Worm (Caenorhabditis elegans) whole organism, mixed stage, embryonic: ENCODE measurements around the gene C18H7.11.

ENCODE experiments used
- M03D4.4 ChIP-seq: sonication (generic microtip); optimal IDR thresholded peaks from 2 replicates; lab custom pipeline; 2017; ENCODE audit warnings: mild to moderate bottlenecking, missing genetic modification characterization, missing compliant biosample characterization
- mls-2 ChIP-seq: sonication (generic microtip); optimal IDR thresholded peaks from 2 replicates; lab custom pipeline; 2016; ENCODE audit warnings: mild to moderate bottlenecking, missing genetic modification characterization, moderate library complexity, missing compliant biosample characterization
- nhr-12 ChIP-seq: fragments of 150-350 bp; optimal IDR thresholded peaks from 2 replicates; lab custom pipeline; 2014; ENCODE audit warnings: missing biosample characterization, missing genetic modification characterization
- nhr-237 ChIP-seq: fragments of 150-350 bp; optimal IDR thresholded peaks from 2 replicates; lab custom pipeline; 2014; ENCODE audit warnings: missing biosample characterization, missing genetic modification characterization
- nhr-28 ChIP-seq: fragments of 150-350 bp; optimal IDR thresholded peaks from 2 replicates; lab custom pipeline; 2014; ENCODE audit warnings: missing biosample characterization, missing genetic modification characterization
- tbx-8 ChIP-seq: fragments of 200-800 bp; sonication (Bioruptor generic); optimal IDR thresholded peaks from 2 replicates; lab custom pipeline; 2018; ENCODE audit warnings: mild to moderate bottlenecking, missing genetic modification characterization, moderate library complexity, missing compliant biosample characterization
- unc-39 ChIP-seq: fragments of 150-350 bp; optimal IDR thresholded peaks from 2 replicates; lab custom pipeline; 2014; ENCODE audit warnings: missing biosample characterization, missing genetic modification characterization

ce11 chrIV:643481-643880 is 46.8 kb downstream of the C18H7.11 start:
- no peak for TF ChIP-seq M03D4.4
- TF ChIP-seq nhr-28 (tag; lab: Kevin White, UChicago) = no peak
- no peak for TF ChIP-seq unc-39 (tag; lab: Kevin White, UChicago)
- TF ChIP-seq tbx-8 (GFP tag; lab: Kevin White, UChicago) = no peak
- TF ChIP-seq mls-2 (tag; lab: Kevin White, UChicago) = no peak
- TF ChIP-seq nhr-12 (tag; lab: Kevin White, UChicago) = no peak
- TF ChIP-seq nhr-237 (tag; lab: Kevin White, UChicago) = no peak
